Worm (Caenorhabditis elegans) whole organism, young adult: ENCODE results near the gene msp-45.

Source experiments
- D2030.7 ChIP-seq: fragments of 200-800 bp; sonication (Bioruptor generic); IDR thresholded peaks from 2 replicates; pipeline ENCODE4 v1.3.6; 2022; ENCODE audit warnings: missing genetic modification reagents, missing genetic modification characterization, missing compliant biosample characterization
- Y53F4B.3 ChIP-seq: fragments of 200-800 bp; sonication (Bioruptor generic); IDR thresholded peaks from 2 replicates; pipeline ENCODE4 v1.3.6; 2022; ENCODE audit warnings: missing genetic modification reagents, missing genetic modification characterization, missing compliant biosample characterization
- Y79H2A.3 ChIP-seq: fragments of 200-800 bp; sonication (Bioruptor generic); conservative IDR thresholded peaks from 2 replicates; pipeline ENCODE4 v1.3.6; 2022; ENCODE audit warnings: missing genetic modification reagents, missing genetic modification characterization, missing compliant biosample characterization
- Y95B8A.8 ChIP-seq: fragments of 200-800 bp; sonication (Bioruptor generic); IDR thresholded peaks from 2 replicates; pipeline ENCODE4 v1.3.6; 2022; ENCODE audit warnings: missing genetic modification reagents, missing genetic modification characterization, missing compliant biosample characterization
- aptf-3 ChIP-seq: fragments of 200-800 bp; sonication (Bioruptor generic); IDR thresholded peaks from 2 replicates; pipeline ENCODE4 v1.3.6; 2022; ENCODE audit warnings: missing genetic modification characterization, missing compliant biosample characterization
- attf-6 ChIP-seq: fragments of 200-800 bp; sonication (Bioruptor generic); IDR thresholded peaks from 2 replicates; pipeline ENCODE4 v1.3.6; 2022; ENCODE audit warnings: missing genetic modification reagents, missing genetic modification characterization, missing compliant biosample characterization
- ceh-27 ChIP-seq: fragments of 200-800 bp; sonication (Bioruptor generic); optimal IDR thresholded peaks from 2 replicates; lab custom pipeline; 2018; ENCODE audit warnings: mild to moderate bottlenecking, missing genetic modification characterization, moderate library complexity, missing compliant biosample characterization
- ceh-58 ChIP-seq: fragments of 200-800 bp; sonication (Bioruptor generic); IDR thresholded peaks from 2 replicates; pipeline ENCODE4 v1.3.6; 2022; ENCODE audit warnings: missing genetic modification characterization, missing compliant biosample characterization
- chd-7 ChIP-seq: sonication (generic microtip); optimal IDR thresholded peaks from 2 replicates; lab custom pipeline; 2016; ENCODE audit warnings: mild to moderate bottlenecking, missing genetic modification characterization, moderate library complexity, missing compliant biosample characterization
- efl-1 ChIP-seq: fragments of 150-350 bp; optimal IDR thresholded peaks from 2 replicates; lab custom pipeline; 2014; ENCODE audit warnings: missing biosample characterization, missing genetic modification reagents, missing genetic modification characterization
- egrh-3 ChIP-seq: fragments of 200-800 bp; sonication (Bioruptor generic); IDR thresholded peaks from 2 replicates; pipeline ENCODE4 v1.3.6; 2022; ENCODE audit warnings: missing genetic modification reagents, missing genetic modification characterization, missing compliant biosample characterization
- ekl-4 ChIP-seq: fragments of 200-800 bp; sonication (Bioruptor generic); IDR thresholded peaks from 2 replicates; pipeline ENCODE4 v1.3.6; 2022; ENCODE audit warnings: missing genetic modification reagents, missing genetic modification characterization, missing compliant biosample characterization
- hrde-1 ChIP-seq: sonication (generic microtip); optimal IDR thresholded peaks from 2 replicates; lab custom pipeline; 2016; ENCODE audit warnings: missing genetic modification characterization, mild to moderate bottlenecking, missing compliant biosample characterization, moderate library complexity, missing genotype, missing genetic modification reagents, borderline replicate concordance
- let-607 ChIP-seq, 2 experiments: fragments of 200-800 bp in 1 of 2; sonication (Bioruptor generic) in 1 of 2; sonication (generic microtip) in 1 of 2; optimal IDR thresholded peaks; 2 replicates each; lab custom pipeline; 2016 to 2018; ENCODE audit warnings: mild to moderate bottlenecking in 2 of 2, missing compliant biosample characterization in 2 of 2, missing genetic modification characterization in 2 of 2, moderate library complexity in 2 of 2, missing genotype in 1 of 2
- lsl-1 ChIP-seq: fragments of 200-800 bp; sonication (Bioruptor generic); optimal IDR thresholded peaks from 2 replicates; lab custom pipeline; 2018; ENCODE audit warnings: mild to moderate bottlenecking, missing genetic modification characterization, moderate library complexity, missing compliant biosample characterization
- mcd-1 ChIP-seq: fragments of 200-800 bp; sonication (Bioruptor generic); IDR thresholded peaks from 2 replicates; pipeline ENCODE4 v1.3.6; 2022; ENCODE audit warnings: missing genetic modification reagents, missing genetic modification characterization, missing compliant biosample characterization
- mel-28 ChIP-seq: sonication (generic microtip); optimal IDR thresholded peaks from 2 replicates; lab custom pipeline; 2016; ENCODE audit warnings: borderline replicate concordance, mild to moderate bottlenecking, missing genetic modification characterization, missing compliant biosample characterization
- mes-4 ChIP-seq: sonication (generic microtip); optimal IDR thresholded peaks from 2 replicates; lab custom pipeline; 2016; ENCODE audit warnings: missing genotype, missing genetic modification characterization, missing compliant biosample characterization
- mxl-1 ChIP-seq: sonication (generic microtip); optimal IDR thresholded peaks from 2 replicates; lab custom pipeline; 2016; ENCODE audit warnings: missing genetic modification characterization, missing compliant biosample characterization
- nfya-1 ChIP-seq: sonication (generic microtip); optimal IDR thresholded peaks from 2 replicates; lab custom pipeline; 2017; ENCODE audit warnings: antibody characterized with exemption, missing compliant biosample characterization, missing genetic modification characterization, borderline replicate concordance; ENCODE audit not compliant: insufficient read depth
- nhr-80 ChIP-seq: sonication (generic microtip); optimal IDR thresholded peaks from 2 replicates; lab custom pipeline; 2016; ENCODE audit warnings: missing genetic modification characterization, missing compliant biosample characterization
- pha-4 ChIP-seq: fragments of 150-350 bp; sonication (generic microtip); optimal IDR thresholded peaks from 2 replicates; lab custom pipeline; 2014; ENCODE audit warnings: missing biosample characterization, missing genetic modification reagents, missing genetic modification characterization
- sea-2 ChIP-seq: fragments of 200-800 bp; sonication (Bioruptor generic); IDR thresholded peaks from 2 replicates; pipeline ENCODE4 v1.3.6; 2022; ENCODE audit warnings: missing genetic modification characterization, missing compliant biosample characterization
- snpc-1.1 ChIP-seq: sonication (generic microtip); optimal IDR thresholded peaks from 2 replicates; lab custom pipeline; 2017; ENCODE audit warnings: missing genetic modification characterization, mild to moderate bottlenecking, missing compliant biosample characterization, antibody characterized with exemption, moderate library complexity, missing genotype, missing genetic modification reagents; ENCODE audit not compliant: insufficient read depth
- snpc-4 ChIP-seq, 5 experiments: fragments of 150-350 bp in 1 of 5; sonication (generic microtip) in 4 of 5; optimal IDR thresholded peaks; 2 replicates each; lab custom pipeline; 2014 to 2018; ENCODE audit warnings: missing genetic modification characterization in 5 of 5, missing biosample characterization in 3 of 5, antibody characterized with exemption in 2 of 5, mild to moderate bottlenecking in 2 of 5, missing compliant biosample characterization in 2 of 5, missing genotype in 2 of 5, moderate library complexity in 2 of 5, missing genetic modification reagents in 1 of 5
- tbx-9 ChIP-seq: sonication (generic microtip); optimal IDR thresholded peaks from 2 replicates; lab custom pipeline; 2016; ENCODE audit warnings: borderline replicate concordance, missing genetic modification characterization, inconsistent platforms, missing compliant biosample characterization
- xnd-1 ChIP-seq: sonication (generic microtip); optimal IDR thresholded peaks from 2 replicates; lab custom pipeline; 2016; ENCODE audit warnings: missing genotype, missing genetic modification reagents, missing genetic modification characterization, missing compliant biosample characterization

Gene msp-45

ce11 chrII:5199497-5199896 is 42.6 kb upstream of the msp-45 start, which contains the start of gene msp-50 (continued):
- TF ChIP-seq nfya-1 = no peak

ce11 chrII:5195504-5195903 is 38.6 kb upstream of the msp-45 start, which contains the start of gene C34F11.5:
C34F11.5 (plus strand) TSS chrII:5195804.
- TF ChIP-seq attf-6 (GFP tag; lab: Robert Waterston, UW) = no peak
- no peak for TF ChIP-seq sea-2 (GFP tag; lab: Robert Waterston, UW)

ce11 chrII:5194066-5194465 is 37.2 kb upstream of the msp-45 start, which contains the start of gene msp-49:
msp-49 (plus strand) TSS chrII:5194366.
- TF ChIP-seq hrde-1 (tag; lab: Kevin White, UChicago) (no peak), snpc-1.1 (tag; lab: Kevin White, UChicago) (no peak), ceh-58 (GFP tag; lab: Robert Waterston, UW) (no peak), xnd-1 (tag; lab: Kevin White, UChicago) (no peak), aptf-3 (GFP tag; lab: Robert Waterston, UW) (no peak), tbx-9 (tag; lab: Kevin White, UChicago) (no peak)
- TF ChIP-seq, all 124 proteins: peak for 0

ce11 chrII:5191766-5192165 is 34.9 kb upstream of the msp-45 start:
- TF ChIP-seq nhr-80 (tag; lab: Kevin White, UChicago) (peak; percentile 85), snpc-4 (GFP tag; optimal IDR thresholded peaks at IDR 0.05; lab: Kevin White, UChicago) (no peak), snpc-4 (tag; optimal IDR thresholded peaks at IDR 0.05; lab: Kevin White, UChicago) (no peak)

- TF ChIP-seq lsl-1 (GFP tag; lab: Kevin White, UChicago) (peak; percentile 80), ekl-4 (GFP tag; lab: Robert Waterston, UW) (no peak), D2030.7 (GFP tag; lab: Robert Waterston, UW) (peak; percentile 27; the same call in 1 of the 2 replicates), efl-1 (peak; percentile 20), pha-4 (no peak), mel-28 (no peak), mcd-1 (peak; percentile 57; the same call in 1 of the 2 replicates), chd-7 (tag; lab: Kevin White, UChicago) (no peak)
Observed at ce11 chrII:5187934-5188333, 31.1 kb upstream of the msp-45 start.

- no peak for TF ChIP-seq Y79H2A.3 (GFP tag; lab: Robert Waterston, UW)
- no peak for TF ChIP-seq egrh-3 (GFP tag; lab: Robert Waterston, UW)
- no peak for TF ChIP-seq tbx-9 (tag; lab: Kevin White, UChicago)
- TF ChIP-seq mes-4 (tag; lab: Kevin White, UChicago) = no peak
- no peak for TF ChIP-seq Y95B8A.8 (GFP tag; lab: Robert Waterston, UW)
- TF ChIP-seq Y53F4B.3 = no peak
- no peak for TF ChIP-seq mxl-1 (tag; lab: Kevin White, UChicago)
- no peak for TF ChIP-seq let-607 (tag; optimal IDR thresholded peaks at IDR 0.05; lab: Kevin White, UChicago)
- TF ChIP-seq ceh-27 (GFP tag; lab: Kevin White, UChicago) = no peak
- TF ChIP-seq, all 124 proteins: peak for 0
Observed at ce11 chrII:5187469-5187868, 30.6 kb upstream of the msp-45 start, which contains the start of gene crh-2. crh-2 (minus strand) TSS chrII:5187569.
